Fruit fly (Drosophila melanogaster) whole organism, wandering third instar larva: ENCODE data around the gene CG42374.

ENCODE experiments used
- Abd-B ChIP-seq: fragments of >200 bp; optimal IDR thresholded peaks from 2 replicates; lab custom pipeline; 2017; ENCODE audit warnings: missing biosample characterization, missing genetic modification characterization
- OdsH ChIP-seq: fragments of 200-800 bp; sonication (Bioruptor generic); optimal IDR thresholded peaks from 2 replicates; lab custom pipeline; 2016; ENCODE audit warnings: missing biosample characterization, mild to moderate bottlenecking, missing genetic modification characterization
- jim ChIP-seq: fragments of 175-275, 200-325 bp; sonication (Bioruptor generic); optimal IDR thresholded peaks from 2 replicates; lab custom pipeline; 2016; ENCODE audit warnings: missing biosample characterization, mild to moderate bottlenecking, missing genetic modification characterization
- pan ChIP-seq: fragments of >200 bp; optimal IDR thresholded peaks from 2 replicates; lab custom pipeline; 2017
- psq ChIP-seq: fragments of 200-800 bp; sonication (Bioruptor generic); optimal IDR thresholded peaks from 3 replicates; lab custom pipeline; 2017; ENCODE audit warnings: missing biosample characterization, mild to moderate bottlenecking, missing genetic modification characterization, moderate library complexity

DNA sequence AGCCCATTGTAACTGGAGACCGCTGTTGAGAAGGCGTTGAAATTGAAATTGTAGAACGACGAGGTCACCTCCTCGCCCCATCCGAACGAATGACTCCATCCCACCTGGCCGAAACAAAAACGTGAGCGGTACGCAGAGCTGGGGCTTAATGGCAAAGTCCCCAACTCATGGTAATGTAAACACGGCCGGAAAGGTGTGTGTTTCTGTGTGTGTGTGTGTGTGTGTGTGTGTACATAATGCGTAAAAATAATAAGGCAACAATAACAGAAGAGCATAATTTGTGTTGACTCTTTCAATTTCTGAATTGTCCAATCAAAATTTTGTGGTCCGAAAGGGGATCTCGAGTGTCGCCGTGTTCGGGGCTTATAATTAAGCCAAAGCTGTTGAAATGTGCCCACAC, 42.1 kb upstream of the CG42374 start:
- TF ChIP-seq Abd-B (GFP tag; lab: Kevin White, UChicago) (no peak), OdsH (no peak), pan (lab: Kevin White, UChicago) (no peak), psq (no peak), jim (GFP tag; lab: Kevin White, UChicago) (no peak)
